Fruit fly (Drosophila melanogaster): Measurements from ENCODE around the gene CG17190.

dm6 chr3R:19999474-19999873 is 13.8 kb downstream of the CG17190 start:
- peak; percentile 73; the same call in 1 of the 2 replicates for TF ChIP-seq Gug (GFP tag; IDR thresholded peaks at IDR 0.05)
- peak; percentile 60 for TF ChIP-seq fd59A (GFP tag; optimal IDR thresholded peaks at IDR 0.05)
- peak; percentile 44 for TF ChIP-seq Blimp-1 (GFP tag; optimal IDR thresholded peaks at IDR 0.05)
- TF ChIP-seq Sox102F (GFP tag; optimal IDR thresholded peaks at IDR 0.05), result peak; percentile 72
- peak; percentile 76 for TF ChIP-seq pdm3 (GFP tag; optimal IDR thresholded peaks at IDR 0.05)
- TF ChIP-seq CG32006 (GFP tag; optimal IDR thresholded peaks at IDR 0.05), result peak; percentile 87
- TF ChIP-seq CG31627 (GFP tag; optimal IDR thresholded peaks at IDR 0.05), result peak; percentile 55
- peak; percentile 83 for TF ChIP-seq dsx (GFP tag; optimal IDR thresholded peaks at IDR 0.05; ENCODE audit: poor library complexity, severe bottlenecking)

All from whole organism, prepupa.